Fruit fly (Drosophila melanogaster) whole organism, embryonic: ENCODE data around the gene Neto.

Experiments
- Atf-2 ChIP-seq: fragments of 200-800 bp; sonication (Bioruptor generic); optimal IDR thresholded peaks from 2 replicates; lab custom pipeline; 2016; ENCODE audit warnings: missing biosample characterization, missing genetic modification characterization
- B-H1 ChIP-seq: fragments of 200-800 bp; sonication (Bioruptor generic); IDR thresholded peaks from 3 replicates; pipeline ENCODE4 v1.3.6; 2022; ENCODE audit warnings: missing biosample characterization, missing genetic modification characterization
- CG11504 ChIP-seq: fragments of 200-800 bp; sonication (Bioruptor generic); optimal IDR thresholded peaks from 3 replicates; lab custom pipeline; 2019; ENCODE audit warnings: missing biosample characterization, mild to moderate bottlenecking, missing genetic modification characterization, moderate library complexity
- CG12659 ChIP-seq: fragments of 200-800 bp; sonication (Bioruptor generic); optimal IDR thresholded peaks from 3 replicates; lab custom pipeline; 2017; ENCODE audit warnings: mild to moderate bottlenecking, missing biosample characterization, missing genetic modification reagents, missing genetic modification characterization
- CG13424 ChIP-seq: fragments of 200-800 bp; sonication (Bioruptor generic); optimal IDR thresholded peaks from 2 replicates; lab custom pipeline; 2019; ENCODE audit warnings: missing biosample characterization, mild to moderate bottlenecking, missing genetic modification characterization, moderate library complexity
- CG17612 ChIP-seq: fragments of 200-800 bp; sonication (Bioruptor generic); IDR thresholded peaks from 2 replicates; pipeline ENCODE4 v1.3.6; 2022; ENCODE audit warnings: missing biosample characterization, missing genetic modification characterization
- CG2202 ChIP-seq: fragments of 200-800 bp; sonication (Bioruptor generic); optimal IDR thresholded peaks from 2 replicates; lab custom pipeline; 2018; ENCODE audit warnings: missing biosample characterization, mild to moderate bottlenecking, missing genetic modification characterization
- CG3065 ChIP-seq: fragments of 200-800 bp; sonication (Bioruptor generic); optimal IDR thresholded peaks from 2 replicates; lab custom pipeline; 2016; ENCODE audit warnings: missing biosample characterization, missing genetic modification characterization
- CG31388 ChIP-seq: fragments of 200-800 bp; sonication (Bioruptor generic); optimal IDR thresholded peaks from 2 replicates; lab custom pipeline; 2016; ENCODE audit warnings: missing biosample characterization, missing genetic modification characterization
- CG32532 ChIP-seq: fragments of 200-800 bp; sonication (Bioruptor generic); IDR thresholded peaks from 2 replicates; pipeline ENCODE4 v1.3.6; 2022; ENCODE audit warnings: missing biosample characterization, missing genetic modification characterization
- CG32772 ChIP-seq: fragments of 200-800 bp; sonication (Bioruptor generic); IDR thresholded peaks from 2 replicates; pipeline ENCODE4 v1.3.6; 2022; ENCODE audit warnings: missing biosample characterization, missing genetic modification characterization
- CG3847 ChIP-seq: fragments of 200-800 bp; sonication (Bioruptor generic); IDR thresholded peaks from 2 replicates; pipeline ENCODE4 v1.3.6; 2022; ENCODE audit warnings: missing biosample characterization, missing genetic modification characterization
- CG4820 ChIP-seq: fragments of 200-800 bp; sonication (Bioruptor generic); optimal IDR thresholded peaks from 3 replicates; lab custom pipeline; 2016; ENCODE audit warnings: missing biosample characterization, missing genetic modification characterization
- CG7839 ChIP-seq: fragments of 200-800 bp; sonication (Bioruptor generic); optimal IDR thresholded peaks from 3 replicates; lab custom pipeline; 2018; ENCODE audit warnings: missing biosample characterization, mild to moderate bottlenecking, missing genetic modification characterization, moderate library complexity
- CG9437 ChIP-seq: fragments of 200-800 bp; sonication (Bioruptor generic); optimal IDR thresholded peaks from 2 replicates; lab custom pipeline; 2018; ENCODE audit warnings: missing biosample characterization, mild to moderate bottlenecking, missing genetic modification characterization
- Eip74EF ChIP-seq, 2 experiments: fragments of 200-800 bp in 1 of 2; fragments of >200 bp in 1 of 2; sonication (Bioruptor generic) in 1 of 2; optimal IDR thresholded peaks; 2 replicates each; lab custom pipeline; 2017 to 2019; ENCODE audit warnings: missing biosample characterization in 2 of 2, missing genetic modification characterization in 2 of 2, mild to moderate bottlenecking in 1 of 2, moderate library complexity in 1 of 2
- Elba2 ChIP-seq: fragments of 200-800 bp; sonication (Bioruptor generic); optimal IDR thresholded peaks from 3 replicates; lab custom pipeline; 2016; ENCODE audit warnings: missing biosample characterization, missing genetic modification characterization
- H15 ChIP-seq: fragments of 200-800 bp; sonication (Bioruptor generic); IDR thresholded peaks from 3 replicates; pipeline ENCODE4 v1.3.6; 2022; ENCODE audit warnings: missing biosample characterization, missing genetic modification characterization
- Hand ChIP-seq: fragments of 200-800 bp; sonication (Bioruptor generic); optimal IDR thresholded peaks from 2 replicates; lab custom pipeline; 2017; ENCODE audit warnings: mild to moderate bottlenecking, missing biosample characterization, missing genetic modification reagents, missing genetic modification characterization
- Hey ChIP-seq: fragments of 200-800 bp; sonication (Bioruptor generic); optimal IDR thresholded peaks from 3 replicates; lab custom pipeline; 2018; ENCODE audit warnings: missing biosample characterization, mild to moderate bottlenecking, missing genetic modification characterization
- HmgD ChIP-seq: fragments of 200-800 bp; sonication (Bioruptor generic); optimal IDR thresholded peaks from 3 replicates; lab custom pipeline; 2016; ENCODE audit warnings: missing biosample characterization, missing genetic modification characterization
- Jarid2 ChIP-seq: fragments of 200-800 bp; sonication (Bioruptor generic); optimal IDR thresholded peaks from 3 replicates; lab custom pipeline; 2017; ENCODE audit warnings: mild to moderate bottlenecking, missing biosample characterization, missing genetic modification reagents, missing genetic modification characterization
- MESR4 ChIP-seq: fragments of 200-800 bp; sonication (Bioruptor generic); optimal IDR thresholded peaks from 2 replicates; lab custom pipeline; 2018; ENCODE audit warnings: missing biosample characterization, mild to moderate bottlenecking, missing genetic modification characterization, moderate library complexity
- Mes4 ChIP-seq: fragments of 200-800 bp; sonication (Bioruptor generic); optimal IDR thresholded peaks from 2 replicates; lab custom pipeline; 2016; ENCODE audit warnings: missing biosample characterization, missing genetic modification characterization
- Opbp ChIP-seq: fragments of 200-800 bp; sonication (Bioruptor generic); IDR thresholded peaks from 3 replicates; pipeline ENCODE4 v1.3.6; 2022; ENCODE audit warnings: missing biosample characterization, missing genetic modification characterization; ENCODE audit not compliant: partially characterized antibody
- Pdp1 ChIP-seq, 2 experiments: fragments of 200-800 bp; sonication (Bioruptor generic); optimal IDR thresholded peaks; 3 replicates each; lab custom pipeline; 2016; ENCODE audit warnings: missing biosample characterization in 2 of 2, missing genetic modification characterization in 2 of 2, mild to moderate bottlenecking in 1 of 2, moderate library complexity in 1 of 2
- Ravus ChIP-seq: fragments of 200-800 bp; sonication (Bioruptor generic); IDR thresholded peaks from 2 replicates; pipeline ENCODE4 v1.3.6; 2022; ENCODE audit warnings: missing biosample characterization, missing genetic modification characterization
- Rx ChIP-seq: fragments of 200-800 bp; sonication (Bioruptor generic); IDR thresholded peaks from 2 replicates; pipeline ENCODE4 v1.3.6; 2022; ENCODE audit warnings: missing biosample characterization, missing genetic modification characterization
- Scr ChIP-seq: fragments of 200-800 bp; sonication (Bioruptor generic); IDR thresholded peaks from 2 replicates; pipeline ENCODE4 v1.3.6; 2022; ENCODE audit warnings: missing biosample characterization, missing genetic modification characterization; ENCODE audit not compliant: partially characterized antibody
- Side ChIP-seq: fragments of 200-800 bp; sonication (Bioruptor generic); optimal IDR thresholded peaks from 2 replicates; lab custom pipeline; 2016; ENCODE audit warnings: missing biosample characterization, missing genetic modification characterization
- Sox102F ChIP-seq: fragments of 200-800 bp; sonication (Bioruptor generic); optimal IDR thresholded peaks from 2 replicates; lab custom pipeline; 2018; ENCODE audit warnings: missing biosample characterization, mild to moderate bottlenecking, missing genetic modification characterization, moderate library complexity
- Sry-β ChIP-seq: fragments of 200-800 bp; sonication (Bioruptor generic); optimal IDR thresholded peaks from 2 replicates; lab custom pipeline; 2018; ENCODE audit warnings: missing biosample characterization, mild to moderate bottlenecking, missing genetic modification characterization, moderate library complexity
- ci ChIP-seq: fragments of 200-800 bp; sonication (Bioruptor generic); IDR thresholded peaks from 3 replicates; pipeline ENCODE4 v1.3.6; 2022; ENCODE audit warnings: missing biosample characterization, missing genetic modification characterization
- danr ChIP-seq: fragments of 200-800 bp; sonication (Bioruptor generic); IDR thresholded peaks from 2 replicates; pipeline ENCODE4 v1.3.6; 2022; ENCODE audit warnings: missing biosample characterization, missing genetic modification characterization
- eve ChIP-seq, 2 experiments: fragments of >200 bp; optimal IDR thresholded peaks; 2 replicates each; lab custom pipeline; 2017; ENCODE audit warnings: missing biosample characterization in 2 of 2, missing genetic modification characterization in 2 of 2
- fd102C ChIP-seq: fragments of 200-800 bp; sonication (Bioruptor generic); optimal IDR thresholded peaks from 2 replicates; lab custom pipeline; 2018; ENCODE audit warnings: missing biosample characterization, mild to moderate bottlenecking, missing genetic modification characterization, moderate library complexity
- fd64A ChIP-seq: fragments of 200-800 bp; sonication (Bioruptor generic); optimal IDR thresholded peaks from 3 replicates; lab custom pipeline; 2018; ENCODE audit warnings: missing biosample characterization, mild to moderate bottlenecking, missing genetic modification characterization
- hbn ChIP-seq: fragments of 200-800 bp; sonication (Bioruptor generic); IDR thresholded peaks from 2 replicates; pipeline ENCODE4 v1.3.6; 2022; ENCODE audit warnings: missing biosample characterization, missing genetic modification characterization; ENCODE audit not compliant: partially characterized antibody
- kay ChIP-seq: fragments of 200-800 bp; sonication (Bioruptor generic); optimal IDR thresholded peaks from 2 replicates; lab custom pipeline; 2016; ENCODE audit warnings: missing biosample characterization, missing genetic modification characterization
- lilli ChIP-seq: fragments of 200-800 bp; sonication (Bioruptor generic); optimal IDR thresholded peaks from 3 replicates; lab custom pipeline; 2016; ENCODE audit warnings: missing biosample characterization, missing genetic modification characterization
- mld ChIP-seq: fragments of 200-800 bp; sonication (Bioruptor generic); IDR thresholded peaks from 3 replicates; pipeline ENCODE4 v1.3.6; 2022; ENCODE audit warnings: missing biosample characterization, missing genetic modification characterization; ENCODE audit not compliant: partially characterized antibody
- nau ChIP-seq: fragments of 200-800 bp; sonication (Bioruptor generic); optimal IDR thresholded peaks from 3 replicates; lab custom pipeline; 2017; ENCODE audit warnings: missing biosample characterization, mild to moderate bottlenecking, missing genetic modification characterization, missing genetic modification reagents
- peb ChIP-seq: fragments of 200-800 bp; sonication (Bioruptor generic); IDR thresholded peaks from 2 replicates; pipeline ENCODE4 v1.3.6; 2022; ENCODE audit warnings: missing biosample characterization, missing genetic modification characterization
- pfk ChIP-seq: fragments of 200-800 bp; sonication (Bioruptor generic); optimal IDR thresholded peaks from 2 replicates; lab custom pipeline; 2018; ENCODE audit warnings: missing biosample characterization, mild to moderate bottlenecking, missing genetic modification characterization, moderate library complexity
- pho ChIP-seq: fragments of 200-800 bp; sonication (Bioruptor generic); optimal IDR thresholded peaks from 2 replicates; lab custom pipeline; 2016; ENCODE audit warnings: missing biosample characterization, missing genetic modification characterization
- run ChIP-seq: fragments of 200-800 bp; sonication (Bioruptor generic); optimal IDR thresholded peaks from 3 replicates; lab custom pipeline; 2018; ENCODE audit warnings: missing biosample characterization, mild to moderate bottlenecking, missing genetic modification characterization
- sens ChIP-seq: fragments of 200-800 bp; sonication (Bioruptor generic); peaks from one replicate; lab custom pipeline; 2016; ENCODE audit warnings: missing biosample characterization, missing genetic modification characterization
- sug ChIP-seq: fragments of 200-800 bp; optimal IDR thresholded peaks from 2 replicates; lab custom pipeline; 2019; ENCODE audit warnings: missing biosample characterization, mild to moderate bottlenecking, missing genetic modification characterization, moderate library complexity
- tgo ChIP-seq: fragments of 200-800 bp; sonication (Bioruptor generic); IDR thresholded peaks from 3 replicates; pipeline ENCODE4 v1.3.6; 2022; ENCODE audit warnings: missing biosample characterization, missing genetic modification characterization
- vfl ChIP-seq: fragments of 200-800 bp; sonication (Bioruptor generic); optimal IDR thresholded peaks from 2 replicates; lab custom pipeline; 2016; ENCODE audit warnings: missing biosample characterization, missing genetic modification characterization
- zen ChIP-seq: fragments of 200-800 bp; sonication (Bioruptor generic); optimal IDR thresholded peaks from 3 replicates; lab custom pipeline; 2018; ENCODE audit warnings: missing biosample characterization, mild to moderate bottlenecking, missing genetic modification characterization, moderate library complexity

Gene Neto

dm6 chrX:13447438-13447837 lies 1.7 kb downstream of the Neto start (continued):
- TF ChIP-seq run (no peak), CG9437 (GFP tag; lab: Kevin White, UChicago) (no peak), Scr (no peak), Hey (tag; lab: Kevin White, UChicago) (no peak), MESR4 (GFP tag; lab: Kevin White, UChicago) (no peak), CG11504 (peak; percentile 34), Sox102F (GFP tag; lab: Kevin White, UChicago) (peak; percentile 49), CG32772 (GFP tag; lab: Robert Waterston, UW) (no peak), sens (peak; percentile 57), tgo (no peak), pfk (GFP tag; lab: Kevin White, UChicago) (no peak), vfl (no peak), zen (tag; lab: Kevin White, UChicago) (no peak), lilli (GFP tag; lab: Kevin White, UChicago) (no peak), ci (GFP tag; lab: Robert Waterston, UW) (no peak), Elba2 (GFP tag; lab: Kevin White, UChicago) (no peak), sug (tag; lab: Kevin White, UChicago) (no peak), CG7839 (peak; percentile 37), Sry-β (no peak), H15 (0 out of 3 replicates have a peak, but pooled peaks have one; percentile 7), Rx (GFP tag; lab: Robert Waterston, UW) (no peak), Pdp1 (GFP tag; optimal IDR thresholded peaks at IDR 0.05; lab: Kevin White, UChicago) (no peak), CG12659 (GFP tag; lab: Kevin White, UChicago) (no peak), Side (GFP tag; lab: Kevin White, UChicago) (no peak), CG2202 (no peak), kay (GFP tag; lab: Kevin White, UChicago) (no peak), CG17612 (GFP tag; lab: Robert Waterston, UW) (no peak), Atf-2 (GFP tag; lab: Kevin White, UChicago) (no peak), Mes4 (GFP tag; lab: Kevin White, UChicago) (no peak), peb (GFP tag; lab: Robert Waterston, UW) (no peak), CG3847 (GFP tag; lab: Robert Waterston, UW) (peak; percentile 9; the same call in 1 of the 2 replicates), Jarid2 (no peak), Opbp (GFP tag; lab: Robert Waterston, UW) (no peak), CG4820 (no peak), B-H1 (GFP tag; lab: Robert Waterston, UW) (0 out of 3 replicates have a peak, but pooled peaks have one; percentile 23), CG3065 (GFP tag; lab: Kevin White, UChicago) (no peak), CG32532 (GFP tag; lab: Robert Waterston, UW) (0 out of 2 replicates have a peak, but pooled peaks have one; percentile 25), Eip74EF (GFP tag; optimal IDR thresholded peaks at IDR 0.05; lab: Kevin White, UChicago) (no peak), hbn (no peak), mld (GFP tag; lab: Robert Waterston, UW) (no peak), fd64A (no peak), CG31388 (GFP tag; lab: Kevin White, UChicago) (no peak), danr (GFP tag; lab: Robert Waterston, UW) (no peak), fd102C (GFP tag; lab: Kevin White, UChicago) (no peak), Hand (no peak), Ravus (GFP tag; lab: Robert Waterston, UW) (no peak), pho (no peak), eve (GFP tag; optimal IDR thresholded peaks at IDR 0.05; lab: Kevin White, UChicago) (no peak), HmgD (no peak), nau (GFP tag; lab: Kevin White, UChicago) (no peak), CG13424 (no peak)
